Fruit fly (Drosophila melanogaster): Measurements from ENCODE around the gene CG32572.

CG32572 gene

dm6 chrX:16690499-16690898 is 30.5 kb upstream of the CG32572 start (continued):
- TF ChIP-seq bbx (GFP tag; IDR thresholded peaks at IDR 0.05; ENCODE audit: partially characterized antibody) (no peak), Hmx (GFP tag; optimal IDR thresholded peaks at IDR 0.05) (no peak), wdn (GFP tag; IDR thresholded peaks at IDR 0.05) (no peak), row (GFP tag; IDR thresholded peaks at IDR 0.05) (peak; percentile 55), CG13296 (GFP tag; optimal IDR thresholded peaks at IDR 0.05) (no peak), ci (GFP tag; IDR thresholded peaks at IDR 0.05) (peak; percentile 57; the same call in 1 of the 3 replicates), CG1529 (GFP tag; optimal IDR thresholded peaks at IDR 0.05) (no peak), sc (optimal IDR thresholded peaks at IDR 0.05) (no peak), sc (GFP tag; optimal IDR thresholded peaks at IDR 0.05) (no peak), Gsc (GFP tag; IDR thresholded peaks at IDR 0.05) (0 out of 2 replicates have a peak, but pooled peaks have one; percentile 19), Ssrp (tag; optimal IDR thresholded peaks at IDR 0.05) (peak; percentile 17), CG15696 (tag; optimal IDR thresholded peaks at IDR 0.05) (no peak), ssp (GFP tag; IDR thresholded peaks at IDR 0.05) (no peak), inv (GFP tag; IDR thresholded peaks at IDR 0.05; ENCODE audit: partially characterized antibody) (no peak), CG9215 (GFP tag; IDR thresholded peaks at IDR 0.05) (no peak), Bteb2 (GFP tag; optimal IDR thresholded peaks at IDR 0.05) (no peak), Hsf (GFP tag; optimal IDR thresholded peaks at IDR 0.05) (peak; percentile 25), gro (GFP tag; optimal IDR thresholded peaks at IDR 0.05) (no peak), pfk (GFP tag; optimal IDR thresholded peaks at IDR 0.05) (no peak), hth (optimal IDR thresholded peaks at IDR 0.05) (no peak), CG31388 (GFP tag; optimal IDR thresholded peaks at IDR 0.05) (no peak), CG16779 (GFP tag; IDR thresholded peaks at IDR 0.05) (no peak), CG11695 (GFP tag; IDR thresholded peaks at IDR 0.05) (no peak), phol (tag; optimal IDR thresholded peaks at IDR 0.05) (peak; percentile 35), usp (GFP tag; optimal IDR thresholded peaks at IDR 0.05) (no peak), CG12219 (GFP tag; optimal IDR thresholded peaks at IDR 0.05) (no peak), CG1024 (GFP tag; IDR thresholded peaks at IDR 0.05) (no peak), aop (GFP tag; IDR thresholded peaks at IDR 0.05) (no peak), Sry-β (GFP tag; optimal IDR thresholded peaks at IDR 0.05) (no peak), CG11504 (tag; optimal IDR thresholded peaks at IDR 0.05) (no peak), CG15479 (GFP tag; optimal IDR thresholded peaks at IDR 0.05) (no peak), az2 (GFP tag; optimal IDR thresholded peaks at IDR 0.05) (no peak), NC2α (GFP tag; optimal IDR thresholded peaks at IDR 0.05) (no peak), CG3726 (GFP tag; IDR thresholded peaks at IDR 0.05) (no peak), CG3838 (GFP tag; optimal IDR thresholded peaks at IDR 0.05) (no peak), CG4617 (GFP tag; optimal IDR thresholded peaks at IDR 0.05; ENCODE audit: borderline replicate concordance) (no peak), CG6813 (GFP tag; optimal IDR thresholded peaks at IDR 0.05) (no peak), CG14965 (GFP tag; optimal IDR thresholded peaks at IDR 0.05; ENCODE audit: borderline replicate concordance) (no peak), toy (GFP tag; IDR thresholded peaks at IDR 0.05) (no peak), pum (GFP tag; optimal IDR thresholded peaks at IDR 0.05) (no peak), ato (GFP tag; IDR thresholded peaks at IDR 0.05; ENCODE audit: partially characterized antibody) (no peak), Xrp1 (GFP tag; IDR thresholded peaks at IDR 0.05) (peak; percentile 43; the same call in 1 of the 2 replicates), CG4730 (GFP tag; IDR thresholded peaks at IDR 0.05) (no peak), Poxn (GFP tag; IDR thresholded peaks at IDR 0.05) (no peak), Vsx1 (GFP tag; optimal IDR thresholded peaks at IDR 0.05) (no peak), CG16863 (GFP tag; optimal IDR thresholded peaks at IDR 0.05) (no peak), unpg (GFP tag; optimal IDR thresholded peaks at IDR 0.05) (peak; percentile 47), rib (GFP tag; IDR thresholded peaks at IDR 0.05) (no peak), Ptx1 (GFP tag; IDR thresholded peaks at IDR 0.05) (peak; percentile 42), Ets65A (GFP tag) (no peak), pzg (GFP tag; optimal IDR thresholded peaks at IDR 0.05) (no peak), Hr39 (optimal IDR thresholded peaks at IDR 0.05) (no peak), Stat92E (GFP tag; optimal IDR thresholded peaks at IDR 0.05) (no peak)
